Worm (Caenorhabditis elegans): ENCODE results near the gene T04F3.3.

ce11 chrV:11796343-11796742 is 37.6 kb downstream of the T04F3.3 start:
- TF ChIP-seq tab-1 (GFP tag; IDR thresholded peaks at IDR 0.05) (no peak), T22C8.4 (GFP tag; IDR thresholded peaks at IDR 0.05) (no peak), med-1 (GFP tag; optimal IDR thresholded peaks at IDR 0.05; ENCODE audit: insufficient read depth) (no peak), cog-1 (tag; optimal IDR thresholded peaks at IDR 0.05) (no peak), flt-1 (GFP tag; IDR thresholded peaks at IDR 0.05) (no peak), ztf-23 (GFP tag; IDR thresholded peaks at IDR 0.05) (no peak)
